Fruit fly (Drosophila melanogaster): ENCODE results near the gene Akap200.

Gene Akap200

DNA sequence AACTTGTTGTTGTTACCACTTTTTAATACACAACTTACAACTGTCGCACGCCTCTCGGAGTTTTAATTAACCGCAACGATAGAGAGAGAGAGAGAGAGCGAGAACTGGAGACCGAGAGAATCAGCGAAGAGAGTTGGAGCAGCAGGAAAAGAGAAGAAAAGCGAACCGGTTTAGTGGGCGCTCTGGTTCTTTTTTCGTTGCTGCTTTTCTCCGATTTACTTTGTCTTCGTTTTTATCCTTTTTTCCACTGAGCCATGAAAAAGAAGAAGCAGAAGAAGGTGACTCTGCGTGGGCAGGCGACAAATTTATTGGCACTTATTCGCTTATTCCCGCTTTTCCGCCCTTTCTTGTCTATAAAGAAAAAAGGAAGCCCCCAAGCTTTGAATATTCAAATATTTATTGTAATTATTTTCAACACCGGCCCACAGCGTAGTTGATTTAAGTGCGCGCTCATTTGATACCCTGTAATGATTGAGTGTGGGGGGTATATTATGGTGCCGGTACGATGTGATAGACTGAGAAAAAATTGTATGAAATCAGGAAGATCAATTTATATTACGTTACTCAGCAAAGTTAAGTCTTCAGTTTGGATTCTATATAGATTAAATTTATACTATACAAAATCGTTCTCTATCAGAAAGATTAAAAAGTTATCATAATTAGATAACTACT is 4.9 kb downstream of the Akap200 start (continued):
- TF ChIP-seq Ets96B (tag; optimal IDR thresholded peaks at IDR 0.05) (peak; percentile 37), dsx (GFP tag; optimal IDR thresholded peaks at IDR 0.05; ENCODE audit: poor library complexity, severe bottlenecking) (peak; percentile 72), fkh (GFP tag; optimal IDR thresholded peaks at IDR 0.05) (no peak), salr (GFP tag; optimal IDR thresholded peaks at IDR 0.05) (no peak), CG4318 (GFP tag; optimal IDR thresholded peaks at IDR 0.05) (no peak), Gug (GFP tag; IDR thresholded peaks at IDR 0.05) (no peak), CG6276 (GFP tag; optimal IDR thresholded peaks at IDR 0.05) (no peak), svp (GFP tag) (peak; percentile 72), Eip78C (GFP tag) (peak; percentile 67)

DNA sequence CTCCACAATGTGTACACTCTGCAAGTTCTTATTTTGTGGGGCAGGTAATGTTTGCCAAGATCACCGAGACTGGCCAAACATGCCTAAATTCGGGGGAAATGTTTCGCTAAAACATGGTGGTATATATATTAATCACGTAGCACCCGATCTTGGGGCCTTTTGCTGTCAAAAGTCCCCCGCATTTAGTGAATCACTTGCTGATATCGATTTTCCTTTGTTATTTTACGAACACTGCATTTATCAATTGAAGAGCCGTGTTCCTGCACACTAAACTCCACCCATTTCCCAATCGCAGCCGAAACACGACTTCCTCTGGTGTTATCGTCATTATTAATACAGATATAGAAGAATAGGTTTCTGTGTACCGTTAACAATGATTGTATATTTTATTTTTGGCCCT is 6.2 kb downstream of the Akap200 start:
- no peak for TF ChIP-seq CG3032 (tag; optimal IDR thresholded peaks at IDR 0.05)
- no peak for TF ChIP-seq topi (GFP tag; optimal IDR thresholded peaks at IDR 0.05)
- no peak for TF ChIP-seq CG10669 (GFP tag; optimal IDR thresholded peaks at IDR 0.05)
- TF ChIP-seq CG1621 (tag; optimal IDR thresholded peaks at IDR 0.05) = no peak
- TF ChIP-seq CG6854 (GFP tag; optimal IDR thresholded peaks at IDR 0.05) = no peak
- TF ChIP-seq CG32006 (GFP tag; optimal IDR thresholded peaks at IDR 0.05) = no peak
- TF ChIP-seq CG8119 (GFP tag; IDR thresholded peaks at IDR 0.05) = no peak
- TF ChIP-seq Eip93F (GFP tag; optimal IDR thresholded peaks at IDR 0.05) = no peak
- no peak for TF ChIP-seq CG16779 (tag; optimal IDR thresholded peaks at IDR 0.05)
- TF ChIP-seq net (GFP tag; optimal IDR thresholded peaks at IDR 0.05) = no peak
- no peak for TF ChIP-seq CG11902 (GFP tag; optimal IDR thresholded peaks at IDR 0.05)
- no peak for TF ChIP-seq ss (GFP tag; optimal IDR thresholded peaks at IDR 0.05)
- TF ChIP-seq CG15336 (GFP tag; IDR thresholded peaks at IDR 0.05) = no peak
- no peak for TF ChIP-seq dac (GFP tag; optimal IDR thresholded peaks at IDR 0.05)
- TF ChIP-seq Ets96B (tag; optimal IDR thresholded peaks at IDR 0.05) = no peak
- TF ChIP-seq salr (GFP tag; optimal IDR thresholded peaks at IDR 0.05) = no peak
- TF ChIP-seq Hr38 (GFP tag; optimal IDR thresholded peaks at IDR 0.05) = no peak
- TF ChIP-seq Eip78C (GFP tag) = no peak
- TF ChIP-seq vri (GFP tag; optimal IDR thresholded peaks at IDR 0.05) = no peak
- TF ChIP-seq CG6276 (GFP tag; optimal IDR thresholded peaks at IDR 0.05) = no peak

DNA sequence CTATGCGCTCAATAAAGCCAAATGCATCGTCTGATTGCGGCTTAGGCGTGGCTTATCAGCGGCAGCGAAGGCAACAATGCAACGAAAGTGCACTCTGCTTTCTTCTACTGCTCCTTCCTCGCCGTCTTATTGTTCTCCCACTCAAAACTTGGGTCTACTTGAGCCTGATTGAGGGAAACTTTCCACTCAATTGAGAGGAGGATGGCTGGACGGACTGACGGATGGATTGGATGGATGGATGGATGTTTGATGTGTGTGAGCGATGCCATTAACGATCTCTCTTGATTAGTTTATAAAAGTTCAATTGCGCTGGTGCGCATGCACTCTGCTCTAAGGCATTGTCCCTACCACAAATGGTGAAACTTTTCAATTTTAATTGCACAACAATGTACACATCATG is 7.6 kb downstream of the Akap200 start:
- TF ChIP-seq CG15336 (GFP tag; IDR thresholded peaks at IDR 0.05) = no peak
- TF ChIP-seq dsx (GFP tag; optimal IDR thresholded peaks at IDR 0.05; ENCODE audit: poor library complexity, severe bottlenecking) = peak; percentile 46
- TF ChIP-seq Eip78C (GFP tag) = peak; percentile 49

- TF ChIP-seq Smox (GFP tag; optimal IDR thresholded peaks at IDR 0.05) = no peak
- no peak for TF ChIP-seq CG11902 (GFP tag; optimal IDR thresholded peaks at IDR 0.05)
- TF ChIP-seq lz (GFP tag; optimal IDR thresholded peaks at IDR 0.05) = no peak
- no peak for TF ChIP-seq dac (GFP tag; optimal IDR thresholded peaks at IDR 0.05)
- no peak for TF ChIP-seq Eip93F (GFP tag; optimal IDR thresholded peaks at IDR 0.05)
- peak; percentile 3 for TF ChIP-seq Hr4 (GFP tag; optimal IDR thresholded peaks at IDR 0.05)
- TF ChIP-seq Hr39 (GFP tag; optimal IDR thresholded peaks at IDR 0.05) = no peak
- peak; percentile 58 for TF ChIP-seq CG6808 (GFP tag; optimal IDR thresholded peaks at IDR 0.05)
- TF ChIP-seq CG3919 (GFP tag; optimal IDR thresholded peaks at IDR 0.05) = peak; percentile 7
- TF ChIP-seq CG15336 (GFP tag; IDR thresholded peaks at IDR 0.05) = no peak
- no peak for TF ChIP-seq CG4318 (GFP tag; optimal IDR thresholded peaks at IDR 0.05)
- no peak for TF ChIP-seq CG6854 (GFP tag; optimal IDR thresholded peaks at IDR 0.05)
- peak; percentile 6 for TF ChIP-seq acj6 (GFP tag; optimal IDR thresholded peaks at IDR 0.05)
- TF ChIP-seq CG6276 (GFP tag; optimal IDR thresholded peaks at IDR 0.05) = no peak
- TF ChIP-seq CG11294 (GFP tag; IDR thresholded peaks at IDR 0.05) = no peak
- peak; percentile 36 for TF ChIP-seq CG10669 (GFP tag; optimal IDR thresholded peaks at IDR 0.05)
- peak; percentile 53 for TF ChIP-seq svp (GFP tag)
- peak; percentile 40 for TF ChIP-seq Met (GFP tag; optimal IDR thresholded peaks at IDR 0.05)
- peak; percentile 54 for TF ChIP-seq Eip78C (GFP tag)
- no peak for TF ChIP-seq CG6163 (GFP tag; IDR thresholded peaks at IDR 0.05)
- TF ChIP-seq cyc (GFP tag; optimal IDR thresholded peaks at IDR 0.05) = no peak
- no peak for TF ChIP-seq OdsH (GFP tag; optimal IDR thresholded peaks at IDR 0.05)
- TF ChIP-seq Sox15 (GFP tag; optimal IDR thresholded peaks at IDR 0.05) = no peak
- TF ChIP-seq esn (GFP tag; optimal IDR thresholded peaks at IDR 0.05) = peak; percentile 35
- TF ChIP-seq pdm3 (GFP tag; optimal IDR thresholded peaks at IDR 0.05) = no peak
- no peak for TF ChIP-seq CG9139 (GFP tag; optimal IDR thresholded peaks at IDR 0.05)
- no peak for TF ChIP-seq CG8319 (GFP tag; optimal IDR thresholded peaks at IDR 0.05)
- TF ChIP-seq CG10631 (GFP tag; optimal IDR thresholded peaks at IDR 0.05) = peak; percentile 24
- no peak for TF ChIP-seq CG32006 (GFP tag; optimal IDR thresholded peaks at IDR 0.05)
- no peak for TF ChIP-seq Gug (GFP tag; IDR thresholded peaks at IDR 0.05)
- TF ChIP-seq vri (GFP tag; optimal IDR thresholded peaks at IDR 0.05) = no peak
Measured at dm6 chr2L:8423460-8424089, 8.1 kb downstream of the Akap200 start.

All from whole organism, prepupa.